Worm (Caenorhabditis elegans): ENCODE measurements around the gene dsh-1.

DNA sequence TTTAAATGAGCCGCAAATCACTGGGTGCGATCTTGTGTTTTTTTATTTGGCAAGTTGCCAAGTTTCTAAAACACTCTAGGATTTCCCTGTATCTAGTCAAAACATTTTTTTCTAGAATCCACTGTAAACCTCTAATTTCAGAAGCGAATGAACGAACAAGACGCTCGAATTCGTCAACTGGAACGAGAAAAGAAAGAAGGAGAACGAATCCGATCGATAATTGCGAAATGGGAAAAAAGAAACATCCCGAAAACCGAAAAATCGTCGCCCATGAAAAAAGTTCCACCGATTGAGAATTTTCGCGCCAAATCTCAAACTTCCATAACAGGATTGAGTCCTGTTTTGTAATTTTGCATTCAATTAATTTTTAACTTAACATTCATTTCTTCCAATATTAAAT, 48.2 kb downstream of the dsh-1 start:
- TF ChIP-seq pes-1 (GFP tag; IDR thresholded peaks at IDR 0.05) (no peak), ama-1 (optimal IDR thresholded peaks at IDR 0.05) (no peak), sea-1 (GFP tag; conservative IDR thresholded peaks at IDR 0.05) (no peak), ceh-36 (tag; optimal IDR thresholded peaks at IDR 0.05) (no peak), flt-1 (GFP tag; IDR thresholded peaks at IDR 0.05) (no peak), aly-1 (tag; optimal IDR thresholded peaks at IDR 0.05) (no peak), hmbx-1 (tag; optimal IDR thresholded peaks at IDR 0.05) (no peak), ceh-13 (GFP tag; optimal IDR thresholded peaks at IDR 0.05) (no peak), tbx-37 (GFP tag; conservative IDR thresholded peaks at IDR 0.05) (no peak), scrt-1 (GFP tag; IDR thresholded peaks at IDR 0.05) (no peak), F13C5.2 (tag; optimal IDR thresholded peaks at IDR 0.05) (no peak), hmg-4 (GFP tag; optimal IDR thresholded peaks at IDR 0.05) (no peak)

Measured in whole organism, early embryonic.